Worm (Caenorhabditis elegans) whole organism, mixed stage, embryonic: ENCODE measurements around the gene fbxc-42.

Source experiments
- M03D4.4 ChIP-seq: sonication (generic microtip); optimal IDR thresholded peaks from 2 replicates; lab custom pipeline; 2017; ENCODE audit warnings: mild to moderate bottlenecking, missing genetic modification characterization, missing compliant biosample characterization
- bed-3 ChIP-seq: fragments of 200-800 bp; sonication (Bioruptor generic); optimal IDR thresholded peaks from 3 replicates; lab custom pipeline; 2018; ENCODE audit warnings: mild to moderate bottlenecking, missing genetic modification characterization, moderate library complexity, missing compliant biosample characterization
- ceh-39 ChIP-seq: fragments of 150-350 bp; optimal IDR thresholded peaks from 2 replicates; lab custom pipeline; 2014; ENCODE audit warnings: missing biosample characterization, missing genetic modification characterization
- ceh-43 ChIP-seq: fragments of 200-800 bp; sonication (Bioruptor generic); optimal IDR thresholded peaks from 2 replicates; lab custom pipeline; 2018; ENCODE audit warnings: mild to moderate bottlenecking, missing genetic modification characterization, moderate library complexity, missing compliant biosample characterization
- elt-3 ChIP-seq: fragments of 150-350 bp; optimal IDR thresholded peaks from 2 replicates; lab custom pipeline; 2014; ENCODE audit warnings: missing biosample characterization, missing genetic modification characterization
- ham-2 ChIP-seq: fragments of 200-800 bp; sonication (Bioruptor generic); optimal IDR thresholded peaks from 2 replicates; lab custom pipeline; 2018; ENCODE audit warnings: mild to moderate bottlenecking, missing genetic modification characterization, missing compliant biosample characterization
- hlh-1 ChIP-seq: fragments of 150-350 bp; optimal IDR thresholded peaks from 2 replicates; lab custom pipeline; 2014; ENCODE audit warnings: missing biosample characterization, missing genetic modification reagents, missing genetic modification characterization
- lin-13 ChIP-seq: fragments of 150-350 bp; optimal IDR thresholded peaks from 2 replicates; lab custom pipeline; 2014; ENCODE audit warnings: missing biosample characterization, missing genetic modification characterization
- lin-32 ChIP-seq: fragments of 200-800 bp; sonication (Bioruptor generic); optimal IDR thresholded peaks from 2 replicates; lab custom pipeline; 2018; ENCODE audit warnings: mild to moderate bottlenecking, missing genetic modification characterization, missing compliant biosample characterization
- lsy-2 ChIP-seq: fragments of 150-350 bp; optimal IDR thresholded peaks from 2 replicates; lab custom pipeline; 2014; ENCODE audit warnings: missing biosample characterization, missing genetic modification characterization
- mab-5 ChIP-seq: fragments of 150-350 bp; optimal IDR thresholded peaks from 2 replicates; lab custom pipeline; 2014; ENCODE audit warnings: missing biosample characterization, missing genetic modification characterization
- mep-1 ChIP-seq: fragments of 150-350 bp; optimal IDR thresholded peaks from 2 replicates; lab custom pipeline; 2017; ENCODE audit warnings: missing biosample characterization, missing genetic modification reagents, missing genetic modification characterization, inconsistent platforms
- mls-2 ChIP-seq: sonication (generic microtip); optimal IDR thresholded peaks from 2 replicates; lab custom pipeline; 2016; ENCODE audit warnings: mild to moderate bottlenecking, missing genetic modification characterization, moderate library complexity, missing compliant biosample characterization
- nhr-28 ChIP-seq: fragments of 150-350 bp; optimal IDR thresholded peaks from 2 replicates; lab custom pipeline; 2014; ENCODE audit warnings: missing biosample characterization, missing genetic modification characterization
- snpc-4 ChIP-seq: fragments of 150-350 bp; optimal IDR thresholded peaks from 2 replicates; lab custom pipeline; 2014; ENCODE audit warnings: missing biosample characterization, missing genetic modification characterization
- sptf-1 ChIP-seq: sonication (generic microtip); optimal IDR thresholded peaks from 2 replicates; lab custom pipeline; 2017; ENCODE audit warnings: mild to moderate bottlenecking, missing genetic modification characterization, moderate library complexity, missing compliant biosample characterization
- tbx-8 ChIP-seq: fragments of 200-800 bp; sonication (Bioruptor generic); optimal IDR thresholded peaks from 2 replicates; lab custom pipeline; 2018; ENCODE audit warnings: mild to moderate bottlenecking, missing genetic modification characterization, moderate library complexity, missing compliant biosample characterization
- unc-120 ChIP-seq: sonication (generic microtip); optimal IDR thresholded peaks from 2 replicates; lab custom pipeline; 2017; ENCODE audit warnings: missing genetic modification characterization, missing compliant biosample characterization; ENCODE audit not compliant: poor library complexity, severe bottlenecking
- unc-39 ChIP-seq: fragments of 150-350 bp; optimal IDR thresholded peaks from 2 replicates; lab custom pipeline; 2014; ENCODE audit warnings: missing biosample characterization, missing genetic modification characterization
- unc-62 ChIP-seq: fragments of 150-350 bp; optimal IDR thresholded peaks from 2 replicates; lab custom pipeline; 2014; ENCODE audit warnings: missing biosample characterization, missing genetic modification reagents, missing genetic modification characterization
- ztf-11 ChIP-seq: fragments of 150-350 bp; optimal IDR thresholded peaks from 2 replicates; lab custom pipeline; 2014; ENCODE audit warnings: missing biosample characterization, missing genetic modification characterization

The fbxc-42 gene

DNA sequence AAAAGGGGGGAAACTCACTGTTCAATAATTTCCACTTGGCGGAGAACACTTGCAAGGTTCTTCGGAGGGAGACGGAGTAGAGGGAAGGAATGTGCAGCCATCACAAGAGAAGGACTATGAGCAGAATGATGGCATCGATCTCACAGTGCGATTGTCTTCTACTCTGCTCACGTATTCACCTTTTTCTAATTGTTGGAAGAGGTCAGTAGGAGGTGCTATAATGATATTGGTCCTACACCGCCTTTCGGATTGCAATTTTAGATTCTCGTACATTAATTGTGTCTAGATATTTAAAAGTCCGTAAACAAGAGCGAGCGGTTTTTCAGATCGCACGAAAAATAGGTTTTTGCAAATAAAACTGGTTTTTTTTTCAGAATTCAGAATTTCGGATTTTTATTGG, 49.1 kb downstream of the fbxc-42 start, which contains the start of gene fbxb-39:
fbxb-39 (minus strand) TSS at position 101 of the 400 bp plus-strand sequence.
- TF ChIP-seq unc-39 (tag; lab: Kevin White, UChicago) (no peak), unc-62 (no peak), lin-32 (no peak), unc-120 (no peak), sptf-1 (tag; lab: Kevin White, UChicago) (no peak), lin-13 (tag; lab: Kevin White, UChicago) (no peak), ham-2 (no peak), mab-5 (tag; lab: Kevin White, UChicago) (no peak), M03D4.4 (tag; lab: Kevin White, UChicago) (no peak), ceh-43 (GFP tag; lab: Kevin White, UChicago) (no peak), ceh-39 (tag; lab: Kevin White, UChicago) (no peak), nhr-28 (tag; lab: Kevin White, UChicago) (no peak), elt-3 (tag; lab: Kevin White, UChicago) (no peak), tbx-8 (no peak), bed-3 (GFP tag; lab: Kevin White, UChicago) (no peak), lsy-2 (tag; lab: Kevin White, UChicago) (no peak), mep-1 (tag; lab: Kevin White, UChicago) (no peak), ztf-11 (no peak), snpc-4 (tag; lab: Kevin White, UChicago) (no peak), hlh-1 (tag; lab: Kevin White, UChicago) (no peak)

ce11 chrII:1042227-1042626, 50.8 kb downstream of the fbxc-42 start, which contains the start of gene fbxb-41:
fbxb-41 (minus strand) TSS chrII:1042327.
- no peak for TF ChIP-seq mls-2 (tag; lab: Kevin White, UChicago)
- TF ChIP-seq ceh-39 (tag; lab: Kevin White, UChicago), result peak; percentile 53
- peak; percentile 4 for TF ChIP-seq hlh-1 (tag; lab: Kevin White, UChicago)
- TF ChIP-seq, all 35 proteins: peak for 2
